Worm (Caenorhabditis elegans): ENCODE data around the gene aat-3.

DNA sequence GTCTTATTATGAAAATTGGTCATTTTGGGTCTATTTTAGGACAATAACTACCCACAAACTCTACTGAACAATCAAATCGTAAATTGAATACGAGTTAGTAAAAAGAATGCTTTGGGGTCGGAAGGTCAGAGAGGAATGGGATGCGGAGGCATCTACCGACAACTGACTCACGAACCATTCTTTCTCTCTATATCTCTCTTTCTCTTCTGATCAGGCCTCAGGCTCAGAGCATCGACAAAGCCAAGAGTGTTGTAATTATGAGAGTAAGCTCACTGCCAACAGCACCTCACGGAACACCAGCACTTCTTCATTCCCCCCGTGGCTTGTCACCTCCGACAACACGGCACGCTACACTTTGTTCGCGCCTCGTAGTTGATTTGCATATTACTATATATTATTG lies 31.6 kb upstream of the aat-3 start:
- no peak for TF ChIP-seq F22D6.2 (tag; optimal IDR thresholded peaks at IDR 0.05)
- no peak for TF ChIP-seq nfya-2 (GFP tag; IDR thresholded peaks at IDR 0.05)
- TF ChIP-seq snpc-4 (GFP tag; optimal IDR thresholded peaks at IDR 0.05) = no peak
- no peak for TF ChIP-seq snpc-4 (tag; optimal IDR thresholded peaks at IDR 0.05)
- TF ChIP-seq lin-26 (GFP tag; IDR thresholded peaks at IDR 0.05) = no peak
- no peak for TF ChIP-seq unc-62 (GFP tag; optimal IDR thresholded peaks at IDR 0.05)
- no peak for TF ChIP-seq xnd-1 (tag; optimal IDR thresholded peaks at IDR 0.05)
- TF ChIP-seq nhr-90 (tag; optimal IDR thresholded peaks at IDR 0.05) = no peak
- TF ChIP-seq nhr-80 (tag; optimal IDR thresholded peaks at IDR 0.05) = no peak
- no peak for TF ChIP-seq lin-54 (GFP tag; optimal IDR thresholded peaks at IDR 0.05)
- no peak for TF ChIP-seq ama-1 (optimal IDR thresholded peaks at IDR 0.05)
- TF ChIP-seq ama-1 (GFP tag; optimal IDR thresholded peaks at IDR 0.05) = no peak
- TF ChIP-seq pha-4 (tag; optimal IDR thresholded peaks at IDR 0.05) = no peak
- TF ChIP-seq nhr-120 (GFP tag; IDR thresholded peaks at IDR 0.05) = no peak
- no peak for TF ChIP-seq zim-3 (tag; optimal IDR thresholded peaks at IDR 0.05)
- TF ChIP-seq ZK185.1 (tag; optimal IDR thresholded peaks at IDR 0.05; ENCODE audit: poor library complexity, severe bottlenecking) = no peak
